Fruit fly (Drosophila melanogaster) whole organism, adult: Measurements from ENCODE around the gene CG42390.

ENCODE experiments used
- CG11617 ChIP-seq: fragments of 200-800 bp; sonication (Bioruptor generic); optimal IDR thresholded peaks from 2 replicates; lab custom pipeline; 2017; ENCODE audit warnings: mild to moderate bottlenecking, missing biosample characterization, missing genetic modification reagents, missing genetic modification characterization
- CG14711 ChIP-seq: fragments of 200-800 bp; sonication (Bioruptor generic); optimal IDR thresholded peaks from 2 replicates; lab custom pipeline; 2018; ENCODE audit warnings: missing biosample characterization, mild to moderate bottlenecking, missing genetic modification characterization, moderate library complexity
- CG1620 ChIP-seq: fragments of 200-800 bp; sonication (Bioruptor generic); optimal IDR thresholded peaks from 2 replicates; lab custom pipeline; 2016; ENCODE audit warnings: missing biosample characterization, missing genetic modification characterization
- Clk ChIP-seq: fragments of 200-800 bp; sonication (Bioruptor generic); optimal IDR thresholded peaks from 2 replicates; lab custom pipeline; 2017; ENCODE audit warnings: missing biosample characterization, missing genetic modification characterization
- Crg-1 ChIP-seq: fragments of 200-800 bp; sonication (Bioruptor generic); optimal IDR thresholded peaks from 2 replicates; lab custom pipeline; 2016; ENCODE audit warnings: missing biosample characterization, missing genetic modification characterization
- Hr96 ChIP-seq: fragments of 200-800 bp; sonication (Bioruptor generic); optimal IDR thresholded peaks from 2 replicates; lab custom pipeline; 2016; ENCODE audit warnings: missing biosample characterization, missing genetic modification characterization
- Mnt ChIP-seq: fragments of 200-800 bp; sonication (Bioruptor generic); optimal IDR thresholded peaks from 2 replicates; lab custom pipeline; 2016; ENCODE audit warnings: missing biosample characterization, mild to moderate bottlenecking, missing genetic modification characterization
- cic ChIP-seq: fragments of 200-800 bp; sonication (Bioruptor generic); optimal IDR thresholded peaks from 2 replicates; lab custom pipeline; 2017; ENCODE audit warnings: missing biosample characterization, mild to moderate bottlenecking, missing genetic modification characterization, moderate library complexity
- cnc ChIP-seq, 2 experiments: fragments of >200 bp; optimal IDR thresholded peaks; 2 replicates each; lab custom pipeline; 2017
- kay ChIP-seq: fragments of 200-800 bp; sonication (Bioruptor generic); peaks from one replicate; lab custom pipeline; 2016; ENCODE audit warnings: missing biosample characterization, missing genetic modification characterization, borderline replicate concordance
- ovo ChIP-seq: fragments of 200-800 bp; sonication (Bioruptor generic); optimal IDR thresholded peaks from 2 replicates; lab custom pipeline; 2016; ENCODE audit warnings: missing biosample characterization, missing genetic modification characterization
- toe ChIP-seq: fragments of 200-800 bp; sonication (Bioruptor generic); optimal IDR thresholded peaks from 2 replicates; lab custom pipeline; 2016; ENCODE audit warnings: missing biosample characterization, missing genetic modification characterization

DNA sequence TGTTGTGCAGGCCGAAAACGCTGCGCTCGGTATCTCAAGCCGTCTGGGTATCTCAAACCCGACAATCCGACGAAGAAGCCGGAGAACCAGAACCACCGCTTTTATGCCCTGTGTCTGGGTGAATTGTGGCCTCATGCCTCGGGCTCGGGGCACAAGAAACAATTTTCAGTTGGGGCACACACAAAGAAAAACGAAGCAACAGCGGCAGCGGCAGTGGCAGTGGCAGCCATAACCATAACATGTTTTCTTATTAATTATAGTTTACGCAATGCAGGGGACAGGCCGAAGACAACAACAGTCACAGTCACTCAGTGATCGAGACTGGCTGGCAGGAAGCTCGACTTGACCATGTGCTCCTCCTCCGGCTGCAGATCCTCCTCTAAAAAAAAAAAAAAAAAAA is 22.6 kb downstream of the CG42390 start:
- TF ChIP-seq ovo (GFP tag; lab: Kevin White, UChicago) = no peak
- TF ChIP-seq kay (GFP tag; lab: Kevin White, UChicago) = no peak
- no peak for TF ChIP-seq toe (GFP tag; lab: Kevin White, UChicago)
- no peak for TF ChIP-seq CG14711
- no peak for TF ChIP-seq Crg-1
- no peak for TF ChIP-seq cnc (optimal IDR thresholded peaks at IDR 0.05; lab: Kevin White, UChicago)
- TF ChIP-seq Clk (GFP tag; lab: Kevin White, UChicago) = no peak
- TF ChIP-seq Mnt (GFP tag; lab: Kevin White, UChicago) = no peak
- no peak for TF ChIP-seq CG11617 (GFP tag; lab: Kevin White, UChicago)
- TF ChIP-seq CG1620 (GFP tag; lab: Kevin White, UChicago) = no peak
- TF ChIP-seq cic (GFP tag; lab: Kevin White, UChicago) = no peak
- no peak for TF ChIP-seq Hr96 (GFP tag; lab: Kevin White, UChicago)
